Worm (Caenorhabditis elegans): ENCODE data around the gene F37B4.15.

ce11 chrV:2857842-2858241 lies 34.2 kb upstream of the F37B4.15 start, which contains the start of gene srj-55:
- TF ChIP-seq mes-2 (tag; optimal IDR thresholded peaks at IDR 0.05; ENCODE audit: poor library complexity, severe bottlenecking), result no peak
- no peak for TF ChIP-seq lin-13 (GFP tag; optimal IDR thresholded peaks at IDR 0.05)
- TF ChIP-seq mep-1 (tag; optimal IDR thresholded peaks at IDR 0.05), result no peak
- no peak for TF ChIP-seq F10B5.3 (tag; optimal IDR thresholded peaks at IDR 0.05)
- TF ChIP-seq unc-62 (GFP tag; optimal IDR thresholded peaks at IDR 0.05 in 1 of 2), result no peak
- no peak for TF ChIP-seq unc-62 (tag; optimal IDR thresholded peaks at IDR 0.05)
- no peak for TF ChIP-seq ceh-28 (tag; optimal IDR thresholded peaks at IDR 0.05)
- no peak for TF ChIP-seq unc-39 (tag; optimal IDR thresholded peaks at IDR 0.05)
- TF ChIP-seq lin-29 (GFP tag; IDR thresholded peaks at IDR 0.05), result no peak
